Worm (Caenorhabditis elegans): ENCODE data around the gene ZC449.5.

The ZC449.5 gene

DNA sequence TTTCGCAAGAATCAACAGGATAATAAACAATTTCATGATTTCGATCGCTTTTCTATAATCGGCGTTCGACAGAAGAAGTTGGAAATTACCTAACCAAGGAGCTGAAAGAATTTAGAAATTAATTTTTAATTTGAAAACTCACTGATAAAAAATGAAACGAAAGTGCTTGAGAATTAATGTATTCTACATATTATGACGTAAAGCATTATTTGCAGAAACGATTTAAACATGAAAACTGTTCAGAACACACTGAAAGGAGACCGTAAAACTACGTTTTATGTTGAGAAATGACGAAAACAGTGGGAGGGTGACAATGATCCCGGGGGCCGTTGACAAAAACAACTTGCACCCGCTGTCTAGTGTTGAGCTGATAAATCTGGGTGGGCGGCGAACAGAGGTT, at the start of gene ZC449.5:
ZC449.5 (minus strand) TSS at position 101 of the 400 bp plus-strand sequence.
- no peak for TF ChIP-seq med-1 (GFP tag; optimal IDR thresholded peaks at IDR 0.05; ENCODE audit: insufficient read depth)
- no peak for TF ChIP-seq cog-1 (tag; optimal IDR thresholded peaks at IDR 0.05)
- TF ChIP-seq flt-1 (GFP tag; IDR thresholded peaks at IDR 0.05): no peak
- TF ChIP-seq ztf-29 (GFP tag; IDR thresholded peaks at IDR 0.05): no peak

DNA sequence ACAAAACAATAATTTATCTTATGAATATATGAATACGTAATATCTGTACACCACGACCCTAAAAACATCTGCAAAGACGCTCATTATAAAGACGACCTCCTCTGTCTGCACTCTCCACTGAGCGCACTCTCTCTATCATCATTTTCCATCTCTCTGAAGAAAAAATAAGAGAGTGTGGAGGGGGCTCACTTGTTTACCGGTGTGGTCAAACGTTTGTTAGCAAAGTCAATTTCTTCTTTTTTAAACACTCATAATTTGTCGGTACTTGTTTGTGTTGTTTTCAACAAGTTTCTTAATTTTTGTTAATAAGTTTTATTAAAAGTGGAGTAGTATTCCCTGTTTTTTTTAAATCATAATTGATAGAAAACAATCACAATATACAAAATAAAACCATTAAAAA, 48.6 kb upstream of the ZC449.5 start:
- TF ChIP-seq klf-2 (GFP tag; conservative IDR thresholded peaks at IDR 0.05) (no peak), ref-1 (GFP tag; conservative IDR thresholded peaks at IDR 0.05) (no peak), ztf-29 (GFP tag; IDR thresholded peaks at IDR 0.05) (no peak), ztf-23 (GFP tag; IDR thresholded peaks at IDR 0.05) (no peak), flt-1 (GFP tag; IDR thresholded peaks at IDR 0.05) (no peak), cog-1 (tag; optimal IDR thresholded peaks at IDR 0.05) (no peak), med-1 (GFP tag; optimal IDR thresholded peaks at IDR 0.05; ENCODE audit: insufficient read depth) (no peak), tab-1 (GFP tag; IDR thresholded peaks at IDR 0.05) (no peak), T22C8.4 (GFP tag; IDR thresholded peaks at IDR 0.05) (no peak)

DNA sequence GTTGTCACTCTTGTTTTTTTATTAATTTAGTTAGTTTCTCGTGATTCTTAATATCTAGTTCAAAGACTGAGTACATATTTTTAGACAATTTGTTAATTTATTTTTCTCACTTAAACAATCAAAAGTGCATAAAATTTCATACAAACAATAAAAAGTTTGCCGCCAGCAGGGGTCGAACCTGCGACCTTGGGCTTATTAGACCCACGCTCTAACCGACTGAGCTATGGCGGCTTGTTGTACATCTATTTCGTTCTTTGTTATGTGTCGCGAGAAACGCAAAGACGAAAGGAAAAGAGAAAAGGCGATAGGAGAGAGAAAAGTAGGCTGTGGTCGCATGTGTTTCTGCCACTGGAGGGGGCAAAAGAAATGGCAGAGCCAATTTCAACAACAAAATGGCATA, 47.9 kb upstream of the ZC449.5 start:
- peak; percentile 90 for TF ChIP-seq ref-1 (GFP tag; conservative IDR thresholded peaks at IDR 0.05)
- TF ChIP-seq med-1 (GFP tag; optimal IDR thresholded peaks at IDR 0.05; ENCODE audit: insufficient read depth): peak; percentile 82
- peak; percentile 96 for TF ChIP-seq T22C8.4 (GFP tag; IDR thresholded peaks at IDR 0.05)
- peak; percentile 97 for TF ChIP-seq ztf-23 (GFP tag; IDR thresholded peaks at IDR 0.05)
- peak; percentile 96 for TF ChIP-seq klf-2 (GFP tag; conservative IDR thresholded peaks at IDR 0.05)
- TF ChIP-seq flt-1 (GFP tag; IDR thresholded peaks at IDR 0.05): peak; percentile 97
- peak; percentile 99 for TF ChIP-seq ztf-29 (GFP tag; IDR thresholded peaks at IDR 0.05)
- TF ChIP-seq cog-1 (tag; optimal IDR thresholded peaks at IDR 0.05): peak; percentile 99
- TF ChIP-seq tab-1 (GFP tag; IDR thresholded peaks at IDR 0.05): peak; percentile 97

ce11 chrX:5084495-5084894, 46.9 kb upstream of the ZC449.5 start, which contains the start of gene ets-5:
ets-5 (minus strand) TSS chrX:5084526.
- TF ChIP-seq ztf-29 (GFP tag; IDR thresholded peaks at IDR 0.05) (no peak), cog-1 (tag; optimal IDR thresholded peaks at IDR 0.05) (no peak), ref-1 (GFP tag; conservative IDR thresholded peaks at IDR 0.05) (no peak), flt-1 (GFP tag; IDR thresholded peaks at IDR 0.05) (no peak), med-1 (GFP tag; optimal IDR thresholded peaks at IDR 0.05; ENCODE audit: insufficient read depth) (no peak), klf-2 (GFP tag; conservative IDR thresholded peaks at IDR 0.05) (no peak), ztf-23 (GFP tag; IDR thresholded peaks at IDR 0.05) (no peak), T22C8.4 (GFP tag; IDR thresholded peaks at IDR 0.05) (no peak), tab-1 (GFP tag; IDR thresholded peaks at IDR 0.05) (no peak)

DNA sequence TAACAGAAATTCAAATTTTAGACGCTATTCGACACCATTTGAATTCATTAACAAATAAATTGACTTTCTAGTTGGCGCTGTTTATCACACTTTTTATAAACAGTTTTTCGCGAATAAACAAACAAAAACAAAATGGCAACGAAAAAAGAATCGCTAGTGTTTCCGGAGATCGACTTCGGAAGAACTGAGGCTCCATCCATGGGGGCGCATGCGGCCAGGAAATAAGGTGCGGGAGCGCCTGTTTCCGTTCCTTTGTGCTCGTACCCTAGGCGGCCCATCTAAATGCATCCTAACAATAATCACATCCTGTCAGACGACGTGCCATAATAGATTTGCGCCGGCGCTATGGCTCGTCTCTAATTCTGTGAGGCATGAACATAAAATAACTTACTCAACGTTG, 46.5 kb upstream of the ZC449.5 start:
- TF ChIP-seq T22C8.4 (GFP tag; IDR thresholded peaks at IDR 0.05) (no peak), tab-1 (GFP tag; IDR thresholded peaks at IDR 0.05) (no peak), med-1 (GFP tag; optimal IDR thresholded peaks at IDR 0.05; ENCODE audit: insufficient read depth) (no peak), ref-1 (GFP tag; conservative IDR thresholded peaks at IDR 0.05) (no peak), flt-1 (GFP tag; IDR thresholded peaks at IDR 0.05) (no peak), ztf-23 (GFP tag; IDR thresholded peaks at IDR 0.05) (no peak), ztf-29 (GFP tag; IDR thresholded peaks at IDR 0.05) (no peak), cog-1 (tag; optimal IDR thresholded peaks at IDR 0.05) (no peak), klf-2 (GFP tag; conservative IDR thresholded peaks at IDR 0.05) (no peak)

- TF ChIP-seq flt-1 (GFP tag; IDR thresholded peaks at IDR 0.05) (no peak), med-1 (GFP tag; optimal IDR thresholded peaks at IDR 0.05; ENCODE audit: insufficient read depth) (no peak), ztf-23 (GFP tag; IDR thresholded peaks at IDR 0.05) (no peak), ref-1 (GFP tag; conservative IDR thresholded peaks at IDR 0.05) (no peak), cog-1 (tag; optimal IDR thresholded peaks at IDR 0.05) (no peak)
Observed at ce11 chrX:5079297-5079696, 41.7 kb upstream of the ZC449.5 start.

ce11 chrX:5077696-5078343, 40.2 kb upstream of the ZC449.5 start, which contains the start of gene cal-5:
cal-5 (minus strand) TSS chrX:5077961.
- no peak for TF ChIP-seq klf-2 (GFP tag; conservative IDR thresholded peaks at IDR 0.05)
- TF ChIP-seq ztf-23 (GFP tag; IDR thresholded peaks at IDR 0.05): no peak
- no peak for TF ChIP-seq ztf-29 (GFP tag; IDR thresholded peaks at IDR 0.05)
- 0 out of 2 replicates have a peak, but pooled peaks have one; percentile 17 for TF ChIP-seq ref-1 (GFP tag; conservative IDR thresholded peaks at IDR 0.05)
- no peak for TF ChIP-seq T22C8.4 (GFP tag; IDR thresholded peaks at IDR 0.05)
- 0 out of 2 replicates have a peak, but pooled peaks have one; percentile 30 for TF ChIP-seq tab-1 (GFP tag; IDR thresholded peaks at IDR 0.05)
- TF ChIP-seq med-1 (GFP tag; optimal IDR thresholded peaks at IDR 0.05; ENCODE audit: insufficient read depth): no peak

ce11 chrX:5075538-5075937, 38.0 kb upstream of the ZC449.5 start:
- TF ChIP-seq flt-1 (GFP tag; IDR thresholded peaks at IDR 0.05): no peak
- no peak for TF ChIP-seq med-1 (GFP tag; optimal IDR thresholded peaks at IDR 0.05; ENCODE audit: insufficient read depth)
- TF ChIP-seq klf-2 (GFP tag; conservative IDR thresholded peaks at IDR 0.05): no peak
- TF ChIP-seq tab-1 (GFP tag; IDR thresholded peaks at IDR 0.05): no peak
- TF ChIP-seq ztf-23 (GFP tag; IDR thresholded peaks at IDR 0.05): no peak
- no peak for TF ChIP-seq T22C8.4 (GFP tag; IDR thresholded peaks at IDR 0.05)
- TF ChIP-seq cog-1 (tag; optimal IDR thresholded peaks at IDR 0.05): no peak
- no peak for TF ChIP-seq ztf-29 (GFP tag; IDR thresholded peaks at IDR 0.05)
- no peak for TF ChIP-seq ref-1 (GFP tag; conservative IDR thresholded peaks at IDR 0.05)

- TF ChIP-seq T22C8.4 (GFP tag; IDR thresholded peaks at IDR 0.05): no peak
- TF ChIP-seq ref-1 (GFP tag; conservative IDR thresholded peaks at IDR 0.05): no peak
- no peak for TF ChIP-seq med-1 (GFP tag; optimal IDR thresholded peaks at IDR 0.05; ENCODE audit: insufficient read depth)
- TF ChIP-seq tab-1 (GFP tag; IDR thresholded peaks at IDR 0.05): no peak
- no peak for TF ChIP-seq ztf-29 (GFP tag; IDR thresholded peaks at IDR 0.05)
- TF ChIP-seq cog-1 (tag; optimal IDR thresholded peaks at IDR 0.05): no peak
- TF ChIP-seq klf-2 (GFP tag; conservative IDR thresholded peaks at IDR 0.05): no peak
- TF ChIP-seq flt-1 (GFP tag; IDR thresholded peaks at IDR 0.05): no peak
- TF ChIP-seq ztf-23 (GFP tag; IDR thresholded peaks at IDR 0.05): no peak
Observed at ce11 chrX:5073895-5074294, 36.3 kb upstream of the ZC449.5 start.

DNA sequence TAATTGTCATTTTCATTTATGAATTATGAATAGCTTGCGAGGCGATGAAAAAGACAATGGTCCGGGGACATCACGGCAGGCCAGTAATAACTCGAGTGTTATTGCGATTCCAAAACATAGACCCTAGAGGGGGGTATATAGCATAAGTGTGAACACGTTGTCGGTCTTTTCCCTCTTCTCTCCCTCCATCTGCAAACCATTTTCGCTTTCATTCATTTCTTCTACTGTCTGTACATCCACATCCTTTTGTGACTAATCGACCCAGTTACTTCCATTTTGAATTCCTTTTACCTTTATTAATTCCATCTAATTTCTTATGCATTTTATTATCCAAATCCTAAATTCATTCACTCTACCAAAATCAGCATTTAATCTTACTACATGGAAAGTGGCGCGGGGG, 33.5 kb upstream of the ZC449.5 start:
- TF ChIP-seq tab-1 (GFP tag; IDR thresholded peaks at IDR 0.05) (no peak), med-1 (GFP tag; optimal IDR thresholded peaks at IDR 0.05; ENCODE audit: insufficient read depth) (no peak), cog-1 (tag; optimal IDR thresholded peaks at IDR 0.05) (peak; percentile 14)

All from whole organism, midembryonic.